Fruit fly (Drosophila melanogaster) whole organism, embryonic: ENCODE measurements around the gene CG12773.

Experiments
- CG10431 ChIP-seq: fragments of 200-800 bp; sonication (Bioruptor generic); optimal IDR thresholded peaks from 3 replicates; lab custom pipeline; 2018; ENCODE audit warnings: missing biosample characterization, mild to moderate bottlenecking, missing genetic modification characterization
- CG13624 ChIP-seq: fragments of 200-800 bp; sonication (Bioruptor generic); optimal IDR thresholded peaks from 2 replicates; lab custom pipeline; 2016; ENCODE audit warnings: missing biosample characterization, missing genetic modification characterization
- CG18476 ChIP-seq: fragments of 200-800 bp; sonication (Bioruptor generic); optimal IDR thresholded peaks from 2 replicates; lab custom pipeline; 2016; ENCODE audit warnings: missing biosample characterization, mild to moderate bottlenecking, missing genetic modification characterization
- ERR ChIP-seq: fragments of 200-800 bp; sonication (Bioruptor generic); optimal IDR thresholded peaks from 2 replicates; lab custom pipeline; 2016; ENCODE audit warnings: missing biosample characterization, missing genetic modification characterization
- Fer2 ChIP-seq: fragments of 200-800 bp; sonication (Bioruptor generic); optimal IDR thresholded peaks from 2 replicates; lab custom pipeline; 2018; ENCODE audit warnings: missing biosample characterization, mild to moderate bottlenecking, missing genetic modification characterization, moderate library complexity
- Lpt ChIP-seq: fragments of >200 bp; optimal IDR thresholded peaks from 2 replicates; lab custom pipeline; 2018; ENCODE audit warnings: missing biosample characterization, missing genetic modification characterization
- Sox100B ChIP-seq: fragments of 200-800 bp; sonication (Bioruptor generic); optimal IDR thresholded peaks from 3 replicates; lab custom pipeline; 2018; ENCODE audit warnings: missing biosample characterization, mild to moderate bottlenecking, missing genetic modification characterization
- bigmax ChIP-seq: fragments of 200-800 bp; sonication (Bioruptor generic); optimal IDR thresholded peaks from 2 replicates; lab custom pipeline; 2018; ENCODE audit warnings: missing biosample characterization, mild to moderate bottlenecking, missing genetic modification characterization
- h ChIP-seq: fragments of >200 bp; optimal IDR thresholded peaks from 2 replicates; lab custom pipeline; 2017
- pho ChIP-seq: fragments of 200-800 bp; sonication (Bioruptor generic); optimal IDR thresholded peaks from 2 replicates; lab custom pipeline; 2016; ENCODE audit warnings: missing biosample characterization, missing genetic modification characterization
- sd ChIP-seq: fragments of 200-800 bp; sonication (Bioruptor generic); optimal IDR thresholded peaks from 3 replicates; lab custom pipeline; 2018; ENCODE audit warnings: missing biosample characterization, mild to moderate bottlenecking, missing genetic modification characterization, moderate library complexity

DNA sequence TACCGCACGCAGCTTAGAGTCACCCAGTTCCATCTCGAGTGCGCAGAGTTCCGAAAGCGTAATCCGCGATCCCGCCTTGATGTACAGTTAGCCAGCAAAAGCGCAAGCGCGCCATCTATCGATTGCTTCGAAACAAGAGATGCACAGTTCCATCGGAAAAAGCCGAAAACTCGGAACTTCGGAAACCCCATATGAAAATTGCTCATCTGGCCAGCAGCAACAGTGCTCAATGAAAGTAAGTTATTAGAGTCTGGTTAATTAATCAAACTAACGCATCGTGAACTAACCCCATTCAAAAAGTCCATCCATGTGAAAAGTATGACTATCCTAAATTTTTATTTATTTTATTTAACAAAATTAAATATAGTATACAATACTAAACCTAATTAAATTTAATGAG is 3.7 kb upstream of the CG12773 start, which contains the start of gene png:
- TF ChIP-seq pho (GFP tag; lab: Kevin White, UChicago) (no peak), bigmax (no peak), Sox100B (GFP tag; lab: Kevin White, UChicago) (no peak), CG10431 (GFP tag; lab: Kevin White, UChicago) (no peak), CG18476 (no peak), sd (no peak), Lpt (GFP tag; lab: Kevin White, UChicago) (no peak), ERR (GFP tag; lab: Kevin White, UChicago) (no peak), Fer2 (tag; lab: Kevin White, UChicago) (no peak), h (no peak), CG13624 (GFP tag; lab: Kevin White, UChicago) (no peak)
